Worm (Caenorhabditis elegans) whole organism, L4 larva: Measurements from ENCODE around the gene marc-2.

Experiments used
- D1046.2 ChIP-seq: fragments of 200-800 bp; sonication (Bioruptor generic); IDR thresholded peaks from 2 replicates; pipeline ENCODE4 v1.3.6; 2022; ENCODE audit warnings: missing genetic modification characterization, missing compliant biosample characterization
- F44E2.7 ChIP-seq: fragments of 200-800 bp; sonication (Bioruptor generic); IDR thresholded peaks from 2 replicates; pipeline ENCODE4 v2.1.2; 2022; ENCODE audit warnings: missing genetic modification characterization, missing compliant biosample characterization
- F49E8.2 ChIP-seq: sonication (generic microtip); optimal IDR thresholded peaks from 2 replicates; lab custom pipeline; 2016; ENCODE audit warnings: missing compliant biosample characterization, mild to moderate bottlenecking, missing genetic modification characterization, borderline replicate concordance
- Y105C5A.15 ChIP-seq: fragments of 200-800 bp; sonication (Bioruptor generic); IDR thresholded peaks from 2 replicates; pipeline ENCODE4 v1.3.6; 2022; ENCODE audit warnings: missing genetic modification characterization, missing compliant biosample characterization
- aha-1 ChIP-seq: fragments of 150-350 bp; peaks from one replicate; lab custom pipeline; 2014; ENCODE audit warnings: missing biosample characterization, missing genetic modification characterization
- ceh-20 ChIP-seq: fragments of 200-800 bp; sonication (Bioruptor generic); IDR thresholded peaks from 2 replicates; pipeline ENCODE4 v1.3.6; 2022; ENCODE audit warnings: missing genetic modification reagents, missing genetic modification characterization, missing compliant biosample characterization
- cey-2 ChIP-seq: sonication (generic microtip); optimal IDR thresholded peaks from 3 replicates; lab custom pipeline; 2017; ENCODE audit warnings: missing genetic modification characterization, mild to moderate bottlenecking, missing compliant biosample characterization, antibody characterized with exemption, borderline replicate concordance; ENCODE audit not compliant: insufficient read depth
- ctbp-1 ChIP-seq: fragments of 200-800 bp; sonication (Bioruptor generic); IDR thresholded peaks from 2 replicates; pipeline ENCODE4 v1.3.6; 2022; ENCODE audit warnings: missing genetic modification reagents, missing genetic modification characterization, missing compliant biosample characterization
- daf-12 ChIP-seq: fragments of 150-350 bp; optimal IDR thresholded peaks from 2 replicates; lab custom pipeline; 2014; ENCODE audit warnings: missing biosample characterization, missing genetic modification reagents, missing genetic modification characterization
- daf-8 ChIP-seq: fragments of 200-800 bp; sonication (Bioruptor generic); IDR thresholded peaks from 2 replicates; pipeline ENCODE4 v1.3.6; 2022; ENCODE audit warnings: missing genetic modification characterization, missing compliant biosample characterization
- dmd-6 ChIP-seq: fragments of 200-800 bp; sonication (Bioruptor generic); IDR thresholded peaks from 2 replicates; pipeline ENCODE4 v1.3.6; 2022; ENCODE audit warnings: missing genetic modification reagents, missing genetic modification characterization, missing compliant biosample characterization
- dve-1 ChIP-seq: sonication (generic microtip); optimal IDR thresholded peaks from 2 replicates; lab custom pipeline; 2017; ENCODE audit warnings: antibody characterized with exemption, mild to moderate bottlenecking, missing genetic modification characterization, missing compliant biosample characterization; ENCODE audit not compliant: insufficient read depth
- egl-27 ChIP-seq: sonication (generic microtip); optimal IDR thresholded peaks from 3 replicates; lab custom pipeline; 2017; ENCODE audit warnings: missing biosample characterization, missing genetic modification reagents, missing genetic modification characterization
- egl-43 ChIP-seq: fragments of 200-800 bp; sonication (Bioruptor generic); IDR thresholded peaks from 2 replicates; pipeline ENCODE4 v1.3.6; 2022; ENCODE audit warnings: missing genetic modification reagents, missing genetic modification characterization, missing compliant biosample characterization
- hif-1 ChIP-seq, 2 experiments: sonication (generic microtip); optimal IDR thresholded peaks; 2 replicates each; lab custom pipeline; 2016 to 2017; ENCODE audit warnings: missing compliant biosample characterization in 2 of 2, missing genetic modification characterization in 2 of 2, missing genetic modification reagents in 2 of 2, missing genotype in 2 of 2, mild to moderate bottlenecking in 1 of 2
- hmg-1.1 ChIP-seq: fragments of 200-800 bp; sonication (Bioruptor generic); IDR thresholded peaks from 2 replicates; pipeline ENCODE4 v1.3.6; 2022; ENCODE audit warnings: missing genetic modification reagents, missing genetic modification characterization, missing compliant biosample characterization
- lim-7 ChIP-seq: fragments of 200-800 bp; sonication (Bioruptor generic); IDR thresholded peaks from 2 replicates; pipeline ENCODE4 v1.3.6; 2022; ENCODE audit warnings: missing genetic modification characterization, missing compliant biosample characterization
- lsy-2 ChIP-seq, 2 experiments: fragments of 150-350 bp in 1 of 2; sonication (generic microtip) in 1 of 2; optimal IDR thresholded peaks; 2 replicates each; lab custom pipeline; 2014 to 2017; ENCODE audit warnings: missing biosample characterization in 2 of 2, missing genetic modification characterization in 2 of 2
- nhr-10 ChIP-seq: fragments of 150-350 bp; optimal IDR thresholded peaks from 2 replicates; lab custom pipeline; 2014; ENCODE audit warnings: missing biosample characterization, missing genetic modification characterization
- nhr-237 ChIP-seq: sonication (generic microtip); optimal IDR thresholded peaks from 2 replicates; lab custom pipeline; 2017; ENCODE audit warnings: missing biosample characterization, missing genetic modification characterization
- nhr-25 ChIP-seq: sonication (generic microtip); optimal IDR thresholded peaks from 2 replicates; lab custom pipeline; 2017; ENCODE audit warnings: missing genetic modification characterization, mild to moderate bottlenecking, missing compliant biosample characterization, antibody characterized with exemption, moderate library complexity, borderline replicate concordance; ENCODE audit not compliant: insufficient read depth
- nhr-28 ChIP-seq: fragments of 150-350 bp; optimal IDR thresholded peaks from 2 replicates; lab custom pipeline; 2014; ENCODE audit warnings: missing biosample characterization, missing genetic modification characterization
- nhr-41 ChIP-seq: fragments of 200-800 bp; sonication (Bioruptor generic); IDR thresholded peaks from 2 replicates; pipeline ENCODE4 v1.3.6; 2022; ENCODE audit warnings: missing genetic modification reagents, missing genetic modification characterization, missing compliant biosample characterization
- nhr-42 ChIP-seq: fragments of 200-800 bp; sonication (Bioruptor generic); IDR thresholded peaks from 2 replicates; pipeline ENCODE4 v1.3.6; 2022; ENCODE audit warnings: missing genetic modification characterization, missing compliant biosample characterization
- nhr-48 ChIP-seq: sonication (generic microtip); optimal IDR thresholded peaks from 2 replicates; lab custom pipeline; 2016; ENCODE audit warnings: mild to moderate bottlenecking, missing genetic modification characterization, missing compliant biosample characterization
- pqm-1 ChIP-seq: sonication (generic microtip); optimal IDR thresholded peaks from 2 replicates; lab custom pipeline; 2017; ENCODE audit warnings: missing biosample characterization, missing genetic modification characterization
- sdz-12 ChIP-seq: fragments of 200-800 bp; sonication (Bioruptor generic); optimal IDR thresholded peaks from 2 replicates; lab custom pipeline; 2018; ENCODE audit warnings: mild to moderate bottlenecking, missing genetic modification characterization, missing compliant biosample characterization
- set-16 ChIP-seq: fragments of 200-800 bp; sonication (Bioruptor generic); IDR thresholded peaks from 2 replicates; pipeline ENCODE4 v1.3.6; 2022; ENCODE audit warnings: missing genetic modification reagents, missing genetic modification characterization, missing compliant biosample characterization
- spr-1 ChIP-seq: sonication (generic microtip); optimal IDR thresholded peaks from 2 replicates; lab custom pipeline; 2016; ENCODE audit warnings: mild to moderate bottlenecking, missing genetic modification characterization, missing compliant biosample characterization
- spr-3 ChIP-seq: fragments of 200-800 bp; sonication (Bioruptor generic); optimal IDR thresholded peaks from 2 replicates; lab custom pipeline; 2018; ENCODE audit warnings: mild to moderate bottlenecking, missing genetic modification characterization, missing compliant biosample characterization
- unc-62 ChIP-seq, 3 experiments: fragments of 150-350 bp in 1 of 3; sonication (generic microtip); optimal IDR thresholded peaks in 2 of 3; peaks in 1 of 3; 1 replicate in 1 of 3; 2 replicates in 2 of 3; lab custom pipeline; 2014 to 2017; ENCODE audit warnings: missing biosample characterization in 3 of 3, missing genetic modification characterization in 3 of 3, missing genetic modification reagents in 3 of 3, missing genotype in 1 of 3
- vab-7 ChIP-seq: fragments of 200-800 bp; sonication (Bioruptor generic); IDR thresholded peaks from 2 replicates; pipeline ENCODE4 v1.3.6; 2022; ENCODE audit warnings: missing genetic modification reagents, missing genetic modification characterization, missing compliant biosample characterization
- zfp-2 ChIP-seq: sonication (generic microtip); optimal IDR thresholded peaks from 2 replicates; lab custom pipeline; 2016; ENCODE audit warnings: mild to moderate bottlenecking, missing genetic modification characterization, missing compliant biosample characterization
- ztf-11 ChIP-seq: fragments of 150-350 bp; optimal IDR thresholded peaks from 2 replicates; lab custom pipeline; 2014; ENCODE audit warnings: missing biosample characterization, missing genetic modification characterization

The marc-2 gene

ce11 chrII:10657632-10658108 lies 3.1 kb downstream of the marc-2 start, which contains the start of gene lact-3 (continued):
- TF ChIP-seq pqm-1 (peak; percentile 14), egl-27 (tag; lab: Kevin White, UChicago) (no peak), ctbp-1 (0 out of 2 replicates have a peak, but pooled peaks have one; percentile 29), hmg-1.1 (no peak), nhr-237 (tag; lab: Kevin White, UChicago) (no peak), ztf-11 (tag; lab: Kevin White, UChicago) (no peak), egl-43 (peak; percentile 41; the same call in 1 of the 2 replicates), ceh-20 (no peak)

ce11 chrII:10656395-10656794 lies 4.4 kb downstream of the marc-2 start:
- TF ChIP-seq nhr-42 (GFP tag; lab: Robert Waterston, UW) (no peak), daf-12 (tag; lab: Kevin White, UChicago) (no peak), pqm-1 (peak; percentile 69), dve-1 (tag; lab: Kevin White, UChicago) (peak; percentile 18), nhr-28 (tag; lab: Kevin White, UChicago) (peak; percentile 46), F44E2.7 (GFP tag; lab: Robert Waterston, UW) (no peak), zfp-2 (tag; lab: Kevin White, UChicago) (no peak), nhr-10 (tag; lab: Kevin White, UChicago) (no peak), unc-62 (GFP tag; optimal IDR thresholded peaks at IDR 0.05 in 1 of 2; lab: Kevin White, UChicago) (no peak), unc-62 (tag; optimal IDR thresholded peaks at IDR 0.05; lab: Kevin White, UChicago) (no peak), nhr-48 (tag; lab: Kevin White, UChicago) (no peak)
- TF ChIP-seq, all 104 proteins: peak for 3

- TF ChIP-seq daf-8 (GFP tag; lab: Robert Waterston, UW): no peak
- peak in 1 of 2 experiments; percentile 92 for TF ChIP-seq unc-62 (GFP tag; optimal IDR thresholded peaks at IDR 0.05 in 1 of 2; lab: Kevin White, UChicago)
- no peak for TF ChIP-seq unc-62 (tag; optimal IDR thresholded peaks at IDR 0.05; lab: Kevin White, UChicago)
- TF ChIP-seq, all 104 proteins: peak for 1
These were observed 6.4 kb downstream of the marc-2 start for ce11 chrII:10654435-10654834.

ce11 chrII:10653559-10653958 lies 7.2 kb downstream of the marc-2 start:
- no peak for TF ChIP-seq lim-7
- TF ChIP-seq sdz-12: no peak
- TF ChIP-seq dve-1 (tag; lab: Kevin White, UChicago): peak; percentile 28
- TF ChIP-seq spr-1 (tag; lab: Kevin White, UChicago): no peak
- peak; percentile 39; the same call in 1 of the 2 replicates for TF ChIP-seq dmd-6 (GFP tag; lab: Robert Waterston, UW)
- no peak for TF ChIP-seq vab-7 (GFP tag; lab: Robert Waterston, UW)
- peak; percentile 5 for TF ChIP-seq nhr-28 (tag; lab: Kevin White, UChicago)
- no peak for TF ChIP-seq nhr-25 (tag; lab: Kevin White, UChicago)
- TF ChIP-seq pqm-1: peak; percentile 12
- TF ChIP-seq hif-1 (tag; optimal IDR thresholded peaks at IDR 0.05; lab: Kevin White, UChicago): no peak
- no peak for TF ChIP-seq lsy-2 (tag; optimal IDR thresholded peaks at IDR 0.05; lab: Kevin White, UChicago)

ce11 chrII:10652112-10652511 lies 8.7 kb downstream of the marc-2 start, which contains the start of gene nphp-1:
nphp-1 (minus strand) TSS chrII:10652256.
- TF ChIP-seq Y105C5A.15 (0 out of 2 replicates have a peak, but pooled peaks have one; percentile 51), F49E8.2 (tag; lab: Kevin White, UChicago) (no peak), nhr-41 (no peak), spr-3 (no peak), D1046.2 (0 out of 2 replicates have a peak, but pooled peaks have one; percentile 49), cey-2 (tag; lab: Kevin White, UChicago) (no peak), aha-1 (tag; lab: Kevin White, UChicago) (peak; percentile 1), set-16 (GFP tag; lab: Robert Waterston, UW) (peak; percentile 33; the same call in 1 of the 2 replicates)
